Worm (Caenorhabditis elegans) whole organism, mixed stage, embryonic: ENCODE data around the gene dod-22.

ENCODE experiments used
- bed-3 ChIP-seq: fragments of 200-800 bp; sonication (Bioruptor generic); optimal IDR thresholded peaks from 3 replicates; lab custom pipeline; 2018; ENCODE audit warnings: mild to moderate bottlenecking, missing genetic modification characterization, moderate library complexity, missing compliant biosample characterization
- blmp-1 ChIP-seq: fragments of 150-350 bp; optimal IDR thresholded peaks from 2 replicates; lab custom pipeline; 2014; ENCODE audit warnings: missing biosample characterization, missing genetic modification characterization
- ceh-39 ChIP-seq: fragments of 150-350 bp; optimal IDR thresholded peaks from 2 replicates; lab custom pipeline; 2014; ENCODE audit warnings: missing biosample characterization, missing genetic modification characterization
- ceh-43 ChIP-seq: fragments of 200-800 bp; sonication (Bioruptor generic); optimal IDR thresholded peaks from 2 replicates; lab custom pipeline; 2018; ENCODE audit warnings: mild to moderate bottlenecking, missing genetic modification characterization, moderate library complexity, missing compliant biosample characterization
- ceh-83 ChIP-seq: fragments of 200-800 bp; sonication (Bioruptor generic); optimal IDR thresholded peaks from 2 replicates; lab custom pipeline; 2018; ENCODE audit warnings: mild to moderate bottlenecking, missing genetic modification characterization, missing compliant biosample characterization
- ces-1 ChIP-seq: fragments of 150-350 bp; optimal IDR thresholded peaks from 2 replicates; lab custom pipeline; 2014; ENCODE audit warnings: missing biosample characterization, missing genetic modification reagents, missing genetic modification characterization
- cnd-1 ChIP-seq: fragments of 200-800 bp; sonication (Bioruptor generic); optimal IDR thresholded peaks from 2 replicates; lab custom pipeline; 2018; ENCODE audit warnings: mild to moderate bottlenecking, missing genetic modification characterization, missing compliant biosample characterization
- drap-1 ChIP-seq: fragments of 200-800 bp; sonication (Bioruptor generic); optimal IDR thresholded peaks from 3 replicates; lab custom pipeline; 2018; ENCODE audit warnings: mild to moderate bottlenecking, missing genetic modification characterization, missing compliant biosample characterization
- elt-1 ChIP-seq: sonication (generic microtip); optimal IDR thresholded peaks from 2 replicates; lab custom pipeline; 2017; ENCODE audit warnings: missing genetic modification characterization, mild to moderate bottlenecking, missing compliant biosample characterization, antibody characterized with exemption, moderate library complexity, borderline replicate concordance; ENCODE audit not compliant: insufficient read depth
- elt-3 ChIP-seq: fragments of 150-350 bp; optimal IDR thresholded peaks from 2 replicates; lab custom pipeline; 2014; ENCODE audit warnings: missing biosample characterization, missing genetic modification characterization
- ham-2 ChIP-seq: fragments of 200-800 bp; sonication (Bioruptor generic); optimal IDR thresholded peaks from 2 replicates; lab custom pipeline; 2018; ENCODE audit warnings: mild to moderate bottlenecking, missing genetic modification characterization, missing compliant biosample characterization
- hlh-1 ChIP-seq: fragments of 150-350 bp; optimal IDR thresholded peaks from 2 replicates; lab custom pipeline; 2014; ENCODE audit warnings: missing biosample characterization, missing genetic modification reagents, missing genetic modification characterization
- lin-13 ChIP-seq: fragments of 150-350 bp; optimal IDR thresholded peaks from 2 replicates; lab custom pipeline; 2014; ENCODE audit warnings: missing biosample characterization, missing genetic modification characterization
- lin-32 ChIP-seq: fragments of 200-800 bp; sonication (Bioruptor generic); optimal IDR thresholded peaks from 2 replicates; lab custom pipeline; 2018; ENCODE audit warnings: mild to moderate bottlenecking, missing genetic modification characterization, missing compliant biosample characterization
- lsy-2 ChIP-seq: fragments of 150-350 bp; optimal IDR thresholded peaks from 2 replicates; lab custom pipeline; 2014; ENCODE audit warnings: missing biosample characterization, missing genetic modification characterization
- mep-1 ChIP-seq: fragments of 150-350 bp; optimal IDR thresholded peaks from 2 replicates; lab custom pipeline; 2017; ENCODE audit warnings: missing biosample characterization, missing genetic modification reagents, missing genetic modification characterization, inconsistent platforms
- mls-2 ChIP-seq: sonication (generic microtip); optimal IDR thresholded peaks from 2 replicates; lab custom pipeline; 2016; ENCODE audit warnings: mild to moderate bottlenecking, missing genetic modification characterization, moderate library complexity, missing compliant biosample characterization
- nhr-12 ChIP-seq: fragments of 150-350 bp; optimal IDR thresholded peaks from 2 replicates; lab custom pipeline; 2014; ENCODE audit warnings: missing biosample characterization, missing genetic modification characterization
- nhr-2 ChIP-seq: fragments of 150-350 bp; optimal IDR thresholded peaks from 2 replicates; lab custom pipeline; 2014; ENCODE audit warnings: missing biosample characterization, missing genetic modification characterization
- nhr-237 ChIP-seq: fragments of 150-350 bp; optimal IDR thresholded peaks from 2 replicates; lab custom pipeline; 2014; ENCODE audit warnings: missing biosample characterization, missing genetic modification characterization
- nhr-28 ChIP-seq: fragments of 150-350 bp; optimal IDR thresholded peaks from 2 replicates; lab custom pipeline; 2014; ENCODE audit warnings: missing biosample characterization, missing genetic modification characterization
- nhr-76 ChIP-seq: sonication (generic microtip); optimal IDR thresholded peaks from 2 replicates; lab custom pipeline; 2017; ENCODE audit warnings: missing biosample characterization, missing genetic modification characterization
- pha-4 ChIP-seq: fragments of 150-350 bp; optimal IDR thresholded peaks from 2 replicates; lab custom pipeline; 2018; ENCODE audit warnings: missing biosample characterization, missing genetic modification reagents, missing genetic modification characterization
- sem-2 ChIP-seq: fragments of 200-800 bp; sonication (Bioruptor generic); optimal IDR thresholded peaks from 2 replicates; lab custom pipeline; 2018; ENCODE audit warnings: mild to moderate bottlenecking, missing genetic modification characterization, missing compliant biosample characterization
- snpc-4 ChIP-seq: fragments of 150-350 bp; optimal IDR thresholded peaks from 2 replicates; lab custom pipeline; 2014; ENCODE audit warnings: missing biosample characterization, missing genetic modification characterization
- tbx-8 ChIP-seq: fragments of 200-800 bp; sonication (Bioruptor generic); optimal IDR thresholded peaks from 2 replicates; lab custom pipeline; 2018; ENCODE audit warnings: mild to moderate bottlenecking, missing genetic modification characterization, moderate library complexity, missing compliant biosample characterization
- unc-120 ChIP-seq: sonication (generic microtip); optimal IDR thresholded peaks from 2 replicates; lab custom pipeline; 2017; ENCODE audit warnings: missing genetic modification characterization, missing compliant biosample characterization; ENCODE audit not compliant: poor library complexity, severe bottlenecking
- unc-62 ChIP-seq: fragments of 150-350 bp; optimal IDR thresholded peaks from 2 replicates; lab custom pipeline; 2014; ENCODE audit warnings: missing biosample characterization, missing genetic modification reagents, missing genetic modification characterization
- ztf-11 ChIP-seq: fragments of 150-350 bp; optimal IDR thresholded peaks from 2 replicates; lab custom pipeline; 2014; ENCODE audit warnings: missing biosample characterization, missing genetic modification characterization

dod-22 gene

ce11 chrIV:12964648-12965047, 526 bp upstream of the dod-22 start:
- TF ChIP-seq hlh-1 (no peak), blmp-1 (no peak), bed-3 (no peak), elt-1 (tag; lab: Kevin White, UChicago) (no peak), nhr-12 (tag; lab: Kevin White, UChicago) (no peak), nhr-76 (tag; lab: Kevin White, UChicago) (no peak), nhr-2 (tag; lab: Kevin White, UChicago) (no peak), nhr-28 (tag; lab: Kevin White, UChicago) (no peak), lsy-2 (tag; lab: Kevin White, UChicago) (no peak), ceh-39 (tag; lab: Kevin White, UChicago) (no peak)

ce11 chrIV:12967303-12967702, 2.1 kb downstream of the dod-22 start:
- no peak for TF ChIP-seq unc-120
- no peak for TF ChIP-seq tbx-8 (GFP tag; lab: Kevin White, UChicago)
- no peak for TF ChIP-seq mep-1

- TF ChIP-seq mep-1 = no peak
- TF ChIP-seq cnd-1 (tag; lab: Kevin White, UChicago) = no peak
- TF ChIP-seq lin-32 (GFP tag; lab: Kevin White, UChicago) = no peak
- TF ChIP-seq ceh-83 (GFP tag; lab: Kevin White, UChicago) = no peak
- no peak for TF ChIP-seq unc-120
- no peak for TF ChIP-seq ces-1 (GFP tag; lab: Kevin White, UChicago)
Measured at ce11 chrIV:12969141-12969540, 4.0 kb downstream of the dod-22 start, which contains the start of gene F55G11.2. Gene F55G11.2 (minus strand): TSS chrIV:12969289.

ce11 chrIV:12971994-12972520, 6.9 kb downstream of the dod-22 start:
- no peak for TF ChIP-seq snpc-4 (tag; lab: Kevin White, UChicago)
- TF ChIP-seq pha-4 (tag; lab: Kevin White, UChicago) = no peak
- TF ChIP-seq drap-1 (GFP tag; lab: Kevin White, UChicago) = no peak
- TF ChIP-seq ceh-39 (tag; lab: Kevin White, UChicago) = no peak
- no peak for TF ChIP-seq tbx-8 (GFP tag; lab: Kevin White, UChicago)
- TF ChIP-seq lin-13 = no peak
- TF ChIP-seq bed-3 = no peak
- no peak for TF ChIP-seq sem-2 (GFP tag; lab: Kevin White, UChicago)
- no peak for TF ChIP-seq nhr-237 (tag; lab: Kevin White, UChicago)
- TF ChIP-seq nhr-2 (tag; lab: Kevin White, UChicago) = no peak
- no peak for TF ChIP-seq unc-120
- TF ChIP-seq unc-62 (GFP tag; lab: Kevin White, UChicago) = no peak
- TF ChIP-seq mls-2 (tag; lab: Kevin White, UChicago) = no peak
- TF ChIP-seq nhr-28 (tag; lab: Kevin White, UChicago) = no peak
- TF ChIP-seq elt-1 (tag; lab: Kevin White, UChicago) = no peak
- TF ChIP-seq lin-32 (GFP tag; lab: Kevin White, UChicago) = no peak
- TF ChIP-seq lsy-2 (tag; lab: Kevin White, UChicago) = no peak
- TF ChIP-seq ham-2 (GFP tag; lab: Kevin White, UChicago) = no peak
- no peak for TF ChIP-seq nhr-76 (tag; lab: Kevin White, UChicago)

- TF ChIP-seq ceh-39 (tag; lab: Kevin White, UChicago) = no peak
- TF ChIP-seq blmp-1 = no peak
- no peak for TF ChIP-seq unc-120
- no peak for TF ChIP-seq nhr-76 (tag; lab: Kevin White, UChicago)
- TF ChIP-seq unc-62 (GFP tag; lab: Kevin White, UChicago) = no peak
- no peak for TF ChIP-seq ztf-11
- no peak for TF ChIP-seq elt-3
- no peak for TF ChIP-seq nhr-237 (tag; lab: Kevin White, UChicago)
- TF ChIP-seq mep-1 = no peak
- no peak for TF ChIP-seq drap-1 (GFP tag; lab: Kevin White, UChicago)
- TF ChIP-seq lin-32 (GFP tag; lab: Kevin White, UChicago) = no peak
- TF ChIP-seq mls-2 (tag; lab: Kevin White, UChicago) = no peak
- TF ChIP-seq hlh-1 = no peak
- TF ChIP-seq ceh-83 (GFP tag; lab: Kevin White, UChicago) = no peak
- no peak for TF ChIP-seq ham-2 (GFP tag; lab: Kevin White, UChicago)
- TF ChIP-seq nhr-2 (tag; lab: Kevin White, UChicago) = no peak
- no peak for TF ChIP-seq ceh-43 (GFP tag; lab: Kevin White, UChicago)
- TF ChIP-seq, all 35 proteins: peak for 0
Measured at ce11 chrIV:12972780-12973179, 7.6 kb downstream of the dod-22 start.
